Worm (Caenorhabditis elegans): ENCODE data around the gene jhdm-1.
A peak's percentile ranks its signal among the peaks of the same experiment; 100 is the strongest.

ce11 chrIII:6415306-6415973 is 38.8 kb upstream of the jhdm-1 start, which contains the start of gene nas-4:
- TF ChIP-seq nhr-237 (tag; optimal IDR thresholded peaks at IDR 0.05) (no peak), lin-13 (GFP tag; optimal IDR thresholded peaks at IDR 0.05) (peak; percentile 42), ama-1 (optimal IDR thresholded peaks at IDR 0.05) (peak; percentile 69), snpc-4 (tag; optimal IDR thresholded peaks at IDR 0.05) (no peak), alr-1 (tag; optimal IDR thresholded peaks at IDR 0.05) (no peak), mdl-1 (tag; optimal IDR thresholded peaks at IDR 0.05) (no peak), aly-2 (tag; optimal IDR thresholded peaks at IDR 0.05) (no peak), unc-62 (GFP tag; optimal IDR thresholded peaks at IDR 0.05) (no peak), nhr-12 (tag; optimal IDR thresholded peaks at IDR 0.05) (no peak), ztf-4 (tag; optimal IDR thresholded peaks at IDR 0.05) (peak; percentile 69), ceh-82 (tag; optimal IDR thresholded peaks at IDR 0.05) (no peak), nhr-11 (tag; optimal IDR thresholded peaks at IDR 0.05) (no peak), egl-27 (tag; optimal IDR thresholded peaks at IDR 0.05) (no peak)

Data from whole organism, L2 larva.